Worm (Caenorhabditis elegans): ENCODE measurements around the gene nhr-208.

DNA sequence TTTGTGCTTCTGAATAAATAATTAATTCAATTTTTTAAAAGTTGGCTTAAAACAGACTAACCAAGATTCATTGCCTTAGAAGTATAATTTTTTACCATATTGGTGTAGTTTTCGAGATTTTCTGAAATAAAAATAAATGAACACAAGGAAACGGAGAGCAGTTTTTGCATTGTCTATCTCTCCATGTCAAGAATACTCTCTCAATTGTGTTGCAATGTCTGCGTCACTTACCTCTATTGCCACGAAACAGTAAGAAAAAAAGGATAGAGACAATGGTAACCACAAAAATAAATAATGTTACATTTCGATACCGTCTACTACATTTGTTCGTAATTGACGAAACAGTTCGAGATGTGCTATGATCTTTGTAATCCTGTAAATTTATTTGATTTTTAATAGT is 11.2 kb upstream of the nhr-208 start, which contains the start of gene R07B7.10:
- no peak for TF ChIP-seq ztf-29 (GFP tag; IDR thresholded peaks at IDR 0.05)
- TF ChIP-seq klf-2 (GFP tag; conservative IDR thresholded peaks at IDR 0.05), result no peak
- TF ChIP-seq med-1 (GFP tag; optimal IDR thresholded peaks at IDR 0.05; ENCODE audit: insufficient read depth), result no peak
- no peak for TF ChIP-seq tab-1 (GFP tag; IDR thresholded peaks at IDR 0.05)
- TF ChIP-seq ref-1 (GFP tag; conservative IDR thresholded peaks at IDR 0.05), result no peak

Measured in whole organism, midembryonic.